Worm (Caenorhabditis elegans) whole organism, late embryonic: ENCODE results near the gene rpc-2.

Source experiments
- C38D4.7 ChIP-seq: fragments of 200-800 bp; sonication (Bioruptor generic); optimal IDR thresholded peaks from 2 replicates; lab custom pipeline; 2018; ENCODE audit warnings: mild to moderate bottlenecking, missing genetic modification characterization, moderate library complexity, missing compliant biosample characterization
- K02D7.2 ChIP-seq: sonication (generic microtip); optimal IDR thresholded peaks from 2 replicates; lab custom pipeline; 2017; ENCODE audit warnings: mild to moderate bottlenecking, missing genetic modification characterization, missing compliant biosample characterization
- K09A11.1 ChIP-seq: sonication (generic microtip); optimal IDR thresholded peaks from 2 replicates; lab custom pipeline; 2017; ENCODE audit warnings: antibody characterized with exemption, mild to moderate bottlenecking, missing genetic modification characterization, missing compliant biosample characterization; ENCODE audit not compliant: insufficient read depth
- Y22D7AL.16 ChIP-seq: sonication (generic microtip); optimal IDR thresholded peaks from 2 replicates; lab custom pipeline; 2016; ENCODE audit warnings: missing genetic modification characterization, missing compliant biosample characterization
- ahr-1 ChIP-seq: sonication (generic microtip); optimal IDR thresholded peaks from 2 replicates; lab custom pipeline; 2016; ENCODE audit warnings: missing genetic modification characterization, missing compliant biosample characterization
- ama-1 ChIP-seq: fragments of 150-350 bp; optimal IDR thresholded peaks from 2 replicates; lab custom pipeline; 2014
- ceh-14 ChIP-seq: sonication (generic microtip); optimal IDR thresholded peaks from 2 replicates; lab custom pipeline; 2016; ENCODE audit warnings: missing genotype, missing genetic modification characterization, missing compliant biosample characterization
- ceh-18 ChIP-seq: sonication (generic microtip); optimal IDR thresholded peaks from 2 replicates; lab custom pipeline; 2016; ENCODE audit warnings: missing genetic modification characterization, missing compliant biosample characterization
- ceh-19 ChIP-seq: fragments of 200-800 bp; sonication (Bioruptor generic); optimal IDR thresholded peaks from 2 replicates; lab custom pipeline; 2018; ENCODE audit warnings: mild to moderate bottlenecking, missing genetic modification characterization, missing compliant biosample characterization
- ceh-2 ChIP-seq: sonication (generic microtip); optimal IDR thresholded peaks from 2 replicates; lab custom pipeline; 2016; ENCODE audit warnings: missing genotype, missing genetic modification characterization, missing compliant biosample characterization
- ceh-22 ChIP-seq: sonication (generic microtip); optimal IDR thresholded peaks from 2 replicates; lab custom pipeline; 2017; ENCODE audit warnings: missing biosample characterization, missing genetic modification characterization
- ceh-30 ChIP-seq: fragments of 150-350 bp; optimal IDR thresholded peaks from 2 replicates; lab custom pipeline; 2014; ENCODE audit warnings: missing biosample characterization, missing genetic modification characterization
- ceh-6 ChIP-seq: fragments of 200-800 bp; sonication (Bioruptor generic); optimal IDR thresholded peaks from 2 replicates; lab custom pipeline; 2018; ENCODE audit warnings: mild to moderate bottlenecking, missing genetic modification characterization, missing compliant biosample characterization
- ceh-9 ChIP-seq: sonication (generic microtip); optimal IDR thresholded peaks from 2 replicates; lab custom pipeline; 2016; ENCODE audit warnings: mild to moderate bottlenecking, missing genetic modification characterization, inconsistent platforms, missing compliant biosample characterization
- che-1 ChIP-seq: sonication (generic microtip); optimal IDR thresholded peaks from 2 replicates; lab custom pipeline; 2016; ENCODE audit warnings: mild to moderate bottlenecking, missing genetic modification characterization, missing compliant biosample characterization
- dmd-4 ChIP-seq: sonication (generic microtip); optimal IDR thresholded peaks from 2 replicates; lab custom pipeline; 2016; ENCODE audit warnings: borderline replicate concordance, missing genetic modification characterization, missing compliant biosample characterization
- dve-1 ChIP-seq: sonication (generic microtip); optimal IDR thresholded peaks from 2 replicates; lab custom pipeline; 2017; ENCODE audit warnings: antibody characterized with exemption, mild to moderate bottlenecking, missing genetic modification characterization, missing compliant biosample characterization
- elt-2 ChIP-seq: sonication (generic microtip); optimal IDR thresholded peaks from 2 replicates; lab custom pipeline; 2016; ENCODE audit warnings: missing genetic modification reagents, missing genetic modification characterization, missing compliant biosample characterization
- elt-4 ChIP-seq: sonication (generic microtip); optimal IDR thresholded peaks from 2 replicates; lab custom pipeline; 2016; ENCODE audit warnings: missing genetic modification characterization, missing compliant biosample characterization
- ets-4 ChIP-seq: sonication (generic microtip); optimal IDR thresholded peaks from 2 replicates; lab custom pipeline; 2016; ENCODE audit warnings: missing genetic modification characterization, missing compliant biosample characterization
- eyg-1 ChIP-seq: sonication (generic microtip); optimal IDR thresholded peaks from 2 replicates; lab custom pipeline; 2016; ENCODE audit warnings: missing genotype, missing genetic modification characterization, missing compliant biosample characterization
- fax-1 ChIP-seq: sonication (generic microtip); optimal IDR thresholded peaks from 2 replicates; lab custom pipeline; 2016; ENCODE audit warnings: missing genotype, missing genetic modification characterization, missing compliant biosample characterization
- fkh-6 ChIP-seq: sonication (generic microtip); optimal IDR thresholded peaks from 2 replicates; lab custom pipeline; 2016; ENCODE audit warnings: missing genetic modification characterization, missing compliant biosample characterization
- gmeb-2 ChIP-seq: sonication (generic microtip); optimal IDR thresholded peaks from 2 replicates; lab custom pipeline; 2016; ENCODE audit warnings: missing genetic modification characterization, inconsistent platforms, missing compliant biosample characterization
- hlh-30 ChIP-seq: sonication (generic microtip); optimal IDR thresholded peaks from 2 replicates; lab custom pipeline; 2017; ENCODE audit warnings: antibody characterized with exemption, missing genetic modification characterization, missing compliant biosample characterization; ENCODE audit not compliant: insufficient read depth
- hlh-8 ChIP-seq: sonication (generic microtip); optimal IDR thresholded peaks from 2 replicates; lab custom pipeline; 2016; ENCODE audit warnings: missing genotype, missing genetic modification characterization, missing compliant biosample characterization
- lin-11 ChIP-seq: fragments of 200-800 bp; sonication (Bioruptor generic); optimal IDR thresholded peaks from 2 replicates; lab custom pipeline; 2018; ENCODE audit warnings: mild to moderate bottlenecking, missing genetic modification characterization, missing compliant biosample characterization
- madf-2 ChIP-seq: sonication (generic microtip); optimal IDR thresholded peaks from 2 replicates; lab custom pipeline; 2017; ENCODE audit warnings: missing genetic modification characterization, missing compliant biosample characterization
- nfya-1 ChIP-seq: sonication (generic microtip); optimal IDR thresholded peaks from 2 replicates; lab custom pipeline; 2017; ENCODE audit warnings: missing genetic modification characterization, mild to moderate bottlenecking, missing compliant biosample characterization, antibody characterized with exemption, moderate library complexity
- nhr-11 ChIP-seq: fragments of 150-350 bp; optimal IDR thresholded peaks from 2 replicates; lab custom pipeline; 2014; ENCODE audit warnings: missing biosample characterization, missing genetic modification characterization
- pag-3 ChIP-seq: sonication (generic microtip); optimal IDR thresholded peaks from 2 replicates; lab custom pipeline; 2016; ENCODE audit warnings: missing compliant biosample characterization, missing genetic modification characterization, borderline replicate concordance
- pax-1 ChIP-seq: fragments of 150-350 bp; optimal IDR thresholded peaks from 2 replicates; lab custom pipeline; 2014; ENCODE audit warnings: missing biosample characterization, missing genetic modification characterization
- pha-4 ChIP-seq: fragments of 150-350 bp; optimal IDR thresholded peaks from 2 replicates; lab custom pipeline; 2018; ENCODE audit warnings: missing biosample characterization, missing genetic modification reagents, missing genetic modification characterization
- pqm-1 ChIP-seq: sonication (generic microtip); optimal IDR thresholded peaks from 2 replicates; lab custom pipeline; 2016; ENCODE audit warnings: missing genetic modification characterization, missing compliant biosample characterization
- ref-2 ChIP-seq: sonication (generic microtip); optimal IDR thresholded peaks from 2 replicates; lab custom pipeline; 2016; ENCODE audit warnings: missing genetic modification characterization, missing compliant biosample characterization
- rnt-1 ChIP-seq: sonication (generic microtip); optimal IDR thresholded peaks from 2 replicates; lab custom pipeline; 2016; ENCODE audit warnings: missing genetic modification characterization, missing compliant biosample characterization
- sdc-2 ChIP-seq: sonication (generic microtip); optimal IDR thresholded peaks from 2 replicates; lab custom pipeline; 2016; ENCODE audit warnings: missing genotype, missing genetic modification characterization, missing compliant biosample characterization
- sox-2 ChIP-seq: fragments of 200-800 bp; sonication (Bioruptor generic); IDR thresholded peaks from 2 replicates; pipeline ENCODE4 v1.3.6; 2022; ENCODE audit warnings: missing genetic modification reagents, missing genetic modification characterization, missing compliant biosample characterization
- tbx-7 ChIP-seq: sonication (generic microtip); optimal IDR thresholded peaks from 2 replicates; lab custom pipeline; 2016; ENCODE audit warnings: missing genotype, missing genetic modification characterization, missing compliant biosample characterization
- ttx-3 ChIP-seq: sonication (generic microtip); optimal IDR thresholded peaks from 2 replicates; lab custom pipeline; 2016; ENCODE audit warnings: missing genetic modification reagents, missing genetic modification characterization, missing compliant biosample characterization
- unc-3 ChIP-seq, 2 experiments: fragments of 200-800 bp in 1 of 2; sonication (Bioruptor generic) in 1 of 2; sonication (generic microtip) in 1 of 2; conservative IDR thresholded peaks in 1 of 2; optimal IDR thresholded peaks in 1 of 2; 2 replicates each; pipeline versions ENCODE4 v1.3.6 to Lab custom; 2016 to 2022; ENCODE audit warnings: missing compliant biosample characterization in 2 of 2, missing genetic modification characterization in 2 of 2, missing genetic modification reagents in 1 of 2
- unc-42 ChIP-seq: sonication (generic microtip); optimal IDR thresholded peaks from 2 replicates; lab custom pipeline; 2016; ENCODE audit warnings: missing genotype, missing genetic modification characterization, missing compliant biosample characterization
- unc-55 ChIP-seq: sonication (generic microtip); optimal IDR thresholded peaks from 2 replicates; lab custom pipeline; 2017; ENCODE audit warnings: missing biosample characterization, missing genetic modification reagents, missing genetic modification characterization
- unc-86 ChIP-seq: sonication (generic microtip); optimal IDR thresholded peaks from 2 replicates; lab custom pipeline; 2016; ENCODE audit warnings: missing genetic modification characterization, missing compliant biosample characterization
- zip-5 ChIP-seq: sonication (generic microtip); optimal IDR thresholded peaks from 2 replicates; lab custom pipeline; 2016; ENCODE audit warnings: missing genetic modification characterization, missing compliant biosample characterization

Gene rpc-2

ce11 chrIII:5552072-5552667, 5.0 kb upstream of the rpc-2 start, which contains the start of gene F09F7.6:
Gene F09F7.6 (minus strand): TSS chrIII:5552135.
- TF ChIP-seq ceh-18 (tag; lab: Kevin White, UChicago) (peak; percentile 56), unc-55 (GFP tag; lab: Kevin White, UChicago) (peak; percentile 7), hlh-30 (tag; lab: Kevin White, UChicago) (peak; percentile 31), pag-3 (no peak)

- peak; percentile 20 for TF ChIP-seq hlh-30 (tag; lab: Kevin White, UChicago)
- TF ChIP-seq elt-2 (tag; lab: Kevin White, UChicago) = peak; percentile 54
- no peak for TF ChIP-seq gmeb-2 (tag; lab: Kevin White, UChicago)
- TF ChIP-seq K02D7.2 (tag; lab: Kevin White, UChicago) = no peak
- no peak for TF ChIP-seq C38D4.7 (GFP tag; lab: Kevin White, UChicago)
Measured at ce11 chrIII:5553098-5553497, 4.1 kb upstream of the rpc-2 start.

ce11 chrIII:5554884-5555500, 2.2 kb upstream of the rpc-2 start, which contains the start of the genes nmad-1 and hach-1:
Gene nmad-1 (minus strand): TSS chrIII:5554934.
Gene hach-1 (plus strand): TSS chrIII:5555450.
- peak; percentile 93 for TF ChIP-seq eyg-1 (tag; lab: Kevin White, UChicago)
- peak; percentile 60; the same call in 1 of the 2 replicates for TF ChIP-seq sox-2 (GFP tag; lab: Robert Waterston, UW)
- TF ChIP-seq dve-1 = no peak
- TF ChIP-seq ceh-6 (GFP tag; lab: Kevin White, UChicago) = peak; percentile 73
- TF ChIP-seq ceh-9 (tag; lab: Kevin White, UChicago) = peak; percentile 67
- no peak for TF ChIP-seq ceh-22 (tag; lab: Kevin White, UChicago)
- peak; percentile 84 for TF ChIP-seq fkh-6 (tag; lab: Kevin White, UChicago)
- TF ChIP-seq che-1 (tag; lab: Kevin White, UChicago) = peak; percentile 89
- TF ChIP-seq hlh-8 (tag; lab: Kevin White, UChicago) = peak; percentile 92
- no peak for TF ChIP-seq ama-1 (lab: Kevin White, UChicago)
- peak; percentile 69 for TF ChIP-seq ceh-18 (tag; lab: Kevin White, UChicago)
- peak; percentile 15 for TF ChIP-seq pax-1
- peak; percentile 89 for TF ChIP-seq ref-2 (tag; lab: Kevin White, UChicago)
- TF ChIP-seq tbx-7 (tag; lab: Kevin White, UChicago) = peak; percentile 53
- TF ChIP-seq zip-5 = peak; percentile 90
- TF ChIP-seq ets-4 (tag; lab: Kevin White, UChicago) = peak; percentile 90
- peak; percentile 73 for TF ChIP-seq Y22D7AL.16 (tag; lab: Kevin White, UChicago)
- peak; percentile 98 for TF ChIP-seq ceh-14 (tag; lab: Kevin White, UChicago)
- TF ChIP-seq gmeb-2 (tag; lab: Kevin White, UChicago) = peak; percentile 90
- TF ChIP-seq elt-4 (tag; lab: Kevin White, UChicago) = no peak
- peak; percentile 81 for TF ChIP-seq rnt-1 (tag; lab: Kevin White, UChicago)
- no peak for TF ChIP-seq nhr-11
- TF ChIP-seq pha-4 (tag; lab: Kevin White, UChicago) = no peak
- TF ChIP-seq unc-42 (tag; lab: Kevin White, UChicago) = peak; percentile 98
- peak; percentile 87 for TF ChIP-seq nfya-1 (tag; lab: Kevin White, UChicago)
- TF ChIP-seq unc-86 (tag; lab: Kevin White, UChicago) = peak; percentile 93
- peak; percentile 68 for TF ChIP-seq sdc-2 (tag; lab: Kevin White, UChicago)
- peak; percentile 85 for TF ChIP-seq lin-11
- no peak for TF ChIP-seq unc-55 (GFP tag; lab: Kevin White, UChicago)
- peak; percentile 77 for TF ChIP-seq ceh-30
- TF ChIP-seq dmd-4 (tag; lab: Kevin White, UChicago) = peak; percentile 56
- peak; percentile 87 for TF ChIP-seq madf-2 (tag; lab: Kevin White, UChicago)
- TF ChIP-seq ttx-3 = peak; percentile 95
- TF ChIP-seq unc-3 (GFP tag; conservative IDR thresholded peaks at IDR 0.05; lab: Robert Waterston, UW) = peak; percentile 83
- TF ChIP-seq unc-3 (tag; optimal IDR thresholded peaks at IDR 0.05; lab: Kevin White, UChicago) = peak; percentile 87
- peak; percentile 89 for TF ChIP-seq C38D4.7 (GFP tag; lab: Kevin White, UChicago)
- TF ChIP-seq fax-1 = peak; percentile 93
- TF ChIP-seq ceh-19 (GFP tag; lab: Kevin White, UChicago) = peak; percentile 92
- peak; percentile 90 for TF ChIP-seq K09A11.1
- TF ChIP-seq ahr-1 (tag; lab: Kevin White, UChicago) = peak; percentile 84
- peak; percentile 96 for TF ChIP-seq ceh-2 (tag; lab: Kevin White, UChicago)
- TF ChIP-seq pqm-1 (tag; lab: Kevin White, UChicago) = peak; percentile 52
